Fruit fly (Drosophila melanogaster): ENCODE results near the gene CG11396.

The CG11396 gene

dm6 chr3L:20784812-20785671, 2.9 kb downstream of the CG11396 start:
- TF ChIP-seq CG14655 (GFP tag; optimal IDR thresholded peaks at IDR 0.05) (no peak), CG8159 (tag; optimal IDR thresholded peaks at IDR 0.05) (peak; percentile 64), Pif1A (GFP tag; optimal IDR thresholded peaks at IDR 0.05) (peak; percentile 54), fd96Ca (GFP tag; IDR thresholded peaks at IDR 0.05) (no peak; the same call in 2 of the 3 replicates), Snoo (tag; optimal IDR thresholded peaks at IDR 0.05) (peak; percentile 27), CG13204 (GFP tag; optimal IDR thresholded peaks at IDR 0.05) (no peak), CG15710 (tag; optimal IDR thresholded peaks at IDR 0.05) (peak; percentile 38), CG32121 (GFP tag; IDR thresholded peaks at IDR 0.05) (no peak), CG8301 (tag; optimal IDR thresholded peaks at IDR 0.05) (peak; percentile 41), CG17806 (tag; optimal IDR thresholded peaks at IDR 0.05) (peak; percentile 18), rn (GFP tag; IDR thresholded peaks at IDR 0.05) (no peak), gl (tag; optimal IDR thresholded peaks at IDR 0.05) (peak; percentile 53), CG10348 (GFP tag; IDR thresholded peaks at IDR 0.05) (no peak), D1 (tag; optimal IDR thresholded peaks at IDR 0.05) (no peak), Ets98B (GFP tag; IDR thresholded peaks at IDR 0.05) (peak; percentile 62), EcR (GFP tag; optimal IDR thresholded peaks at IDR 0.05) (peak; percentile 11), CG9948 (tag; optimal IDR thresholded peaks at IDR 0.05) (peak; percentile 18)

dm6 chr3L:20784394-20784793, 3.5 kb downstream of the CG11396 start:
- TF ChIP-seq Ets98B (GFP tag; IDR thresholded peaks at IDR 0.05) (0 out of 2 replicates have a peak, but pooled peaks have one; percentile 8), CG12605 (GFP tag; IDR thresholded peaks at IDR 0.05) (no peak)

dm6 chr3L:20778224-20779063, 9.5 kb downstream of the CG11396 start, which contains the start of the genes Pex16 and Pex14:
TSS of gene Pex16 (minus strand) at chr3L:20778264.
TSS of gene Pex14 (plus strand) at chr3L:20778799.
- TF ChIP-seq CG14655 (GFP tag; optimal IDR thresholded peaks at IDR 0.05) (no peak), CG12605 (GFP tag; IDR thresholded peaks at IDR 0.05) (no peak), CG9948 (tag; optimal IDR thresholded peaks at IDR 0.05) (peak; percentile 52), gl (tag; optimal IDR thresholded peaks at IDR 0.05) (no peak), CG8159 (tag; optimal IDR thresholded peaks at IDR 0.05) (peak; percentile 64), CG10348 (GFP tag; IDR thresholded peaks at IDR 0.05) (no peak), CG4496 (GFP tag; IDR thresholded peaks at IDR 0.05) (peak; percentile 81), D1 (tag; optimal IDR thresholded peaks at IDR 0.05) (no peak), Pif1B (GFP tag; optimal IDR thresholded peaks at IDR 0.05) (no peak), Snoo (tag; optimal IDR thresholded peaks at IDR 0.05) (peak; percentile 54), CG15710 (tag; optimal IDR thresholded peaks at IDR 0.05) (peak; percentile 53), fd96Ca (GFP tag; IDR thresholded peaks at IDR 0.05) (peak; percentile 74), CG17806 (tag; optimal IDR thresholded peaks at IDR 0.05) (peak; percentile 49), CG13204 (GFP tag; optimal IDR thresholded peaks at IDR 0.05) (no peak), Ets98B (GFP tag; IDR thresholded peaks at IDR 0.05) (no peak), CG34367 (tag; optimal IDR thresholded peaks at IDR 0.05) (peak; percentile 38), CG32121 (GFP tag; IDR thresholded peaks at IDR 0.05) (peak; percentile 39; the same call in 1 of the 2 replicates), CG8301 (tag; optimal IDR thresholded peaks at IDR 0.05) (peak; percentile 51), rn (GFP tag; IDR thresholded peaks at IDR 0.05) (peak; percentile 58), Pif1A (GFP tag; optimal IDR thresholded peaks at IDR 0.05) (no peak), EcR (GFP tag; optimal IDR thresholded peaks at IDR 0.05) (no peak)

DNA sequence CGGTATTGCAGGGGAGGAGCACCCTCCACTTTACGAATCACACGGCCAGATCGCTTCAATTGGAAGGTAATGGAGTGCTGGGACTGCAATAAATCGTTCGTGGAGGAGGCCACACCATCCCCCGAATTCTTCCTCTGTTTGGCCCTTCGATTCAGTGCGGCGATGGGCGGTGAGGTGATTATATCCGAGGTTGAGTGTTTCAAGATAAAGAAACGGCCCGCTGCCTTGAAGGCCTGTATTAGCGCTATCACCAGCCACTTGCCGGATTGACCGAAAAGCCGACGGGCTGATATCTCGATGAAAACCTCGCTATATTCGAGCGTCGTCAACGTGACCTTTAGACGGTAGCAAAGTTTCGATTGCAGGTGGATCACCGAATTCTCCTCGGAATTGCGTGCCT, 10.4 kb downstream of the CG11396 start:
- no peak for TF ChIP-seq Pif1B (GFP tag; optimal IDR thresholded peaks at IDR 0.05)
- no peak for TF ChIP-seq CG4496 (GFP tag; IDR thresholded peaks at IDR 0.05)
- no peak for TF ChIP-seq CG9948 (tag; optimal IDR thresholded peaks at IDR 0.05)
- TF ChIP-seq CG12605 (GFP tag; IDR thresholded peaks at IDR 0.05) = no peak
- TF ChIP-seq CG10348 (GFP tag; IDR thresholded peaks at IDR 0.05) = no peak
- no peak for TF ChIP-seq CG8301 (tag; optimal IDR thresholded peaks at IDR 0.05)
- TF ChIP-seq Pif1A (GFP tag; optimal IDR thresholded peaks at IDR 0.05) = no peak

DNA sequence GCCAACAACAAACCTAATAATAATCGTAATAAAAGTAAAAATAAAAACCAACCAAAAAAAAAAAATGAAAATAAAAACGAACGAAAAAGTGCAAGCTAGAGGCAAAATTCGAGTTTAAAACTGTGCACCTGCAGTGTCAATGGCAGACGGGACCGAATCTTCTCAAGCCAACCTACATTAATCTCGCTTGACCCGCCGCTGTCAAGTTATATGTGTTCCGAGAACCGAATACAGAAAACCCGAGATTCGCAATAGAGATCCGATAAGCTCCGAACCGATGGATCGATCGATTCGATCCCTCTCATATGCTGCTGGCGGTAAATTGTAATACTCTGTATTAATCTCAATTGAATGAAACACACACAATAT, 15.3 kb downstream of the CG11396 start:
- no peak for TF ChIP-seq Ets98B (GFP tag; IDR thresholded peaks at IDR 0.05)
- no peak for TF ChIP-seq CG14655 (GFP tag; optimal IDR thresholded peaks at IDR 0.05)
- TF ChIP-seq Snoo (tag; optimal IDR thresholded peaks at IDR 0.05) = no peak
- no peak for TF ChIP-seq D1 (tag; optimal IDR thresholded peaks at IDR 0.05)
- no peak for TF ChIP-seq CG9948 (tag; optimal IDR thresholded peaks at IDR 0.05)
- TF ChIP-seq CG8301 (tag; optimal IDR thresholded peaks at IDR 0.05) = no peak
- no peak for TF ChIP-seq rn (GFP tag; IDR thresholded peaks at IDR 0.05)
- TF ChIP-seq CG10348 (GFP tag; IDR thresholded peaks at IDR 0.05) = no peak
